Worm (Caenorhabditis elegans) whole organism, L3 larva: ENCODE results near the gene ubq-1.
A peak's percentile ranks its signal among the peaks of the same experiment; 100 is the strongest.

Experiments used
- ama-1 ChIP-seq: fragments of 150-350 bp; optimal IDR thresholded peaks from 2 replicates; lab custom pipeline; 2018
- ceh-82 ChIP-seq: fragments of 150-350 bp; optimal IDR thresholded peaks from 2 replicates; lab custom pipeline; 2014; ENCODE audit warnings: missing biosample characterization, missing genetic modification characterization
- fkh-10 ChIP-seq: sonication (generic microtip); optimal IDR thresholded peaks from 2 replicates; lab custom pipeline; 2017; ENCODE audit warnings: missing biosample characterization, missing genetic modification reagents, missing genetic modification characterization
- lin-15B ChIP-seq: fragments of 150-350 bp; optimal IDR thresholded peaks from 2 replicates; lab custom pipeline; 2014; ENCODE audit warnings: missing biosample characterization, missing genetic modification characterization
- mdl-1 ChIP-seq: fragments of 150-350 bp; optimal IDR thresholded peaks from 2 replicates; lab custom pipeline; 2014; ENCODE audit warnings: missing biosample characterization, missing genetic modification characterization
- nhr-23 ChIP-seq: fragments of 150-350 bp; optimal IDR thresholded peaks from 2 replicates; lab custom pipeline; 2014; ENCODE audit warnings: missing biosample characterization, missing genetic modification reagents, missing genetic modification characterization
- nhr-237 ChIP-seq: fragments of 150-350 bp; optimal IDR thresholded peaks from 2 replicates; lab custom pipeline; 2014; ENCODE audit warnings: missing biosample characterization, missing genetic modification characterization
- nhr-77 ChIP-seq: fragments of 150-350 bp; optimal IDR thresholded peaks from 2 replicates; lab custom pipeline; 2014; ENCODE audit warnings: missing biosample characterization, missing genetic modification characterization
- sea-2 ChIP-seq: fragments of 150-350 bp; sonication (generic microtip); optimal IDR thresholded peaks from 4 replicates; lab custom pipeline; 2014; ENCODE audit warnings: missing biosample characterization, missing genetic modification reagents, missing genetic modification characterization
- skn-1 ChIP-seq: fragments of 150-350 bp; optimal IDR thresholded peaks from 2 replicates; lab custom pipeline; 2014; ENCODE audit warnings: missing biosample characterization, missing genetic modification characterization
- unc-39 ChIP-seq: sonication (generic microtip); optimal IDR thresholded peaks from 4 replicates; lab custom pipeline; 2017; ENCODE audit warnings: missing biosample characterization, missing genetic modification characterization

ce11 chrIII:5921067-5921678, 18.9 kb upstream of the ubq-1 start:
- TF ChIP-seq skn-1 (tag; lab: Kevin White, UChicago) (no peak), mdl-1 (tag; lab: Kevin White, UChicago) (no peak), lin-15B (tag; lab: Kevin White, UChicago) (no peak), sea-2 (GFP tag; lab: Kevin White, UChicago) (no peak), nhr-237 (no peak), unc-39 (tag; lab: Kevin White, UChicago) (no peak), ama-1 (lab: Kevin White, UChicago) (peak; percentile 66), nhr-23 (peak; percentile 84), nhr-77 (tag; lab: Kevin White, UChicago) (no peak), fkh-10 (no peak), ceh-82 (tag; lab: Kevin White, UChicago) (no peak)
